Worm (Caenorhabditis elegans) whole organism, mixed stage, embryonic: Measurements from ENCODE around the gene C18G1.7.

Experiments used
- blmp-1 ChIP-seq: fragments of 150-350 bp; optimal IDR thresholded peaks from 2 replicates; lab custom pipeline; 2014; ENCODE audit warnings: missing biosample characterization, missing genetic modification characterization
- ces-1 ChIP-seq: fragments of 150-350 bp; optimal IDR thresholded peaks from 2 replicates; lab custom pipeline; 2014; ENCODE audit warnings: missing biosample characterization, missing genetic modification reagents, missing genetic modification characterization
- elt-1 ChIP-seq: sonication (generic microtip); optimal IDR thresholded peaks from 2 replicates; lab custom pipeline; 2017; ENCODE audit warnings: missing genetic modification characterization, mild to moderate bottlenecking, missing compliant biosample characterization, antibody characterized with exemption, moderate library complexity, borderline replicate concordance; ENCODE audit not compliant: insufficient read depth
- elt-3 ChIP-seq: fragments of 150-350 bp; optimal IDR thresholded peaks from 2 replicates; lab custom pipeline; 2014; ENCODE audit warnings: missing biosample characterization, missing genetic modification characterization
- lsy-2 ChIP-seq: fragments of 150-350 bp; optimal IDR thresholded peaks from 2 replicates; lab custom pipeline; 2014; ENCODE audit warnings: missing biosample characterization, missing genetic modification characterization
- nhr-237 ChIP-seq: fragments of 150-350 bp; optimal IDR thresholded peaks from 2 replicates; lab custom pipeline; 2014; ENCODE audit warnings: missing biosample characterization, missing genetic modification characterization
- nhr-28 ChIP-seq: fragments of 150-350 bp; optimal IDR thresholded peaks from 2 replicates; lab custom pipeline; 2014; ENCODE audit warnings: missing biosample characterization, missing genetic modification characterization
- snpc-4 ChIP-seq: fragments of 150-350 bp; optimal IDR thresholded peaks from 2 replicates; lab custom pipeline; 2014; ENCODE audit warnings: missing biosample characterization, missing genetic modification characterization
- sptf-1 ChIP-seq: sonication (generic microtip); optimal IDR thresholded peaks from 2 replicates; lab custom pipeline; 2017; ENCODE audit warnings: mild to moderate bottlenecking, missing genetic modification characterization, moderate library complexity, missing compliant biosample characterization
- unc-39 ChIP-seq: fragments of 150-350 bp; optimal IDR thresholded peaks from 2 replicates; lab custom pipeline; 2014; ENCODE audit warnings: missing biosample characterization, missing genetic modification characterization
- unc-62 ChIP-seq: fragments of 150-350 bp; optimal IDR thresholded peaks from 2 replicates; lab custom pipeline; 2014; ENCODE audit warnings: missing biosample characterization, missing genetic modification reagents, missing genetic modification characterization

DNA sequence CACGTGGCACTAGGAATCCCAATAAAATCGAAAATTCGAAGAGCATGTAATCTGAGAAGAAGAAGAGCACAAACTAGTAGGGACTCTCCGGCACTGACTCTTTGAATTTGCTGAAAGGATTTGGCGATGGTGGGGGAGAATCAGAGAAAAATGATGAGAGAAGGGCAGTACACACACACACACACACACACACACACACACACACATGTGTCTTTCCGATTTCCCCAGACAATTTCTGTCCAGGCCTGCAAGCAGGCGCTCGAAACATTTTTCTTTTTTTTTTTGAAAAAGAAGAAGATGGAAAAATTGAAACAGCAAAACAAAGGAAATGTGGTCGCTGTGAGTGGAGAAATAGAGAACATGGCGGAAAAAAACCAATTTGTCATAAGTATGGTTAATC is 15.3 kb upstream of the C18G1.7 start, which contains the start of gene tig-2:
- no peak for TF ChIP-seq lsy-2
- no peak for TF ChIP-seq snpc-4
- TF ChIP-seq nhr-237 (tag; lab: Kevin White, UChicago), result no peak
- no peak for TF ChIP-seq unc-62 (GFP tag; lab: Kevin White, UChicago)
- no peak for TF ChIP-seq blmp-1 (tag; lab: Kevin White, UChicago)
- no peak for TF ChIP-seq elt-1 (tag; lab: Kevin White, UChicago)
- TF ChIP-seq ces-1 (GFP tag; lab: Kevin White, UChicago), result no peak
- no peak for TF ChIP-seq unc-39
- no peak for TF ChIP-seq sptf-1
- TF ChIP-seq elt-3 (tag; lab: Kevin White, UChicago), result no peak
- no peak for TF ChIP-seq nhr-28
